Worm (Caenorhabditis elegans) whole organism, L2 larva: ENCODE results near the gene C27H5.6.

Experiments used
- alr-1 ChIP-seq: fragments of 150-350 bp; optimal IDR thresholded peaks from 2 replicates; lab custom pipeline; 2014; ENCODE audit warnings: missing biosample characterization, missing genetic modification characterization
- ama-1 ChIP-seq: fragments of 150-350 bp; optimal IDR thresholded peaks from 2 replicates; lab custom pipeline; 2018; ENCODE audit warnings: inconsistent platforms
- dmd-4 ChIP-seq: sonication (generic microtip); optimal IDR thresholded peaks from 2 replicates; lab custom pipeline; 2017; ENCODE audit warnings: missing biosample characterization, missing genetic modification characterization
- elt-3 ChIP-seq: sonication (generic microtip); optimal IDR thresholded peaks from 2 replicates; lab custom pipeline; 2017; ENCODE audit warnings: missing biosample characterization, missing genetic modification characterization
- lin-39 ChIP-seq: fragments of 150-350 bp; optimal IDR thresholded peaks from 2 replicates; lab custom pipeline; 2014; ENCODE audit warnings: missing biosample characterization, missing genetic modification reagents, missing genetic modification characterization
- lsy-2 ChIP-seq, 2 experiments: fragments of 150-350 bp in 1 of 2; sonication (generic microtip) in 1 of 2; optimal IDR thresholded peaks; 2 replicates each; lab custom pipeline; 2014 to 2017; ENCODE audit warnings: missing biosample characterization in 2 of 2, missing genetic modification characterization in 2 of 2
- snpc-4 ChIP-seq: fragments of 150-350 bp; optimal IDR thresholded peaks from 2 replicates; lab custom pipeline; 2014; ENCODE audit warnings: missing biosample characterization, missing genetic modification characterization
- unc-39 ChIP-seq: fragments of 150-350 bp; optimal IDR thresholded peaks from 2 replicates; lab custom pipeline; 2014; ENCODE audit warnings: missing biosample characterization, missing genetic modification characterization
- unc-62 ChIP-seq: fragments of 150-350 bp; optimal IDR thresholded peaks from 2 replicates; lab custom pipeline; 2014; ENCODE audit warnings: missing biosample characterization, missing genetic modification reagents, missing genetic modification characterization

DNA sequence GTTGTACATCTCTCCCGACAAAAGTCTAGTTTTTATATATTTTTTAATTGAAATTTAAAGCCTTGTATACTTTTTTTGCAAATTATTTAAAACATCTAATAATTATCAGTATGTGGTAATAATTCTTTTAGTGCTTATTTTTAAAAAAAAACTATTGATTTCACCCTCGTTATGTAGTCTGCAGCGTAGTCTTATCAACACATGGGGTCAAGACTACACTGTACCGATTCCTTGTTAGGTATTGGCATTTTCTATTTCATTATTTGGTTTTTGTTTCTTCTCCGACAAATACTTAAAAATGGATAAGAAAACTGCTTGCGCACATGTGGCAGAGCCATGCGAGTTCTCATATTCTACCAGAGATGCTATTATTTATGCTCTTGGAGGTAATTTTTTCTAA is 9.0 kb upstream of the C27H5.6 start, which contains the start of gene maoc-1:
- TF ChIP-seq unc-39 (no peak), alr-1 (tag; lab: Kevin White, UChicago) (no peak), lsy-2 (tag; optimal IDR thresholded peaks at IDR 0.05; lab: Kevin White, UChicago) (no peak), dmd-4 (tag; lab: Kevin White, UChicago) (no peak), snpc-4 (tag; lab: Kevin White, UChicago) (no peak), unc-62 (GFP tag; lab: Kevin White, UChicago) (no peak), elt-3 (no peak), ama-1 (lab: Kevin White, UChicago) (no peak), lin-39 (tag; lab: Kevin White, UChicago) (no peak)
